Fruit fly (Drosophila melanogaster) whole organism, pupa: ENCODE results near the gene mei-P26.

Experiments used
- CG10348 ChIP-seq: fragments of 200-800 bp; sonication (Bioruptor generic); IDR thresholded peaks from 2 replicates; pipeline ENCODE4 v1.3.6; 2022; ENCODE audit warnings: missing biosample characterization, missing genetic modification characterization
- CG34367 ChIP-seq: fragments of 200-800 bp; sonication (Bioruptor generic); optimal IDR thresholded peaks from 2 replicates; lab custom pipeline; 2018; ENCODE audit warnings: missing biosample characterization, mild to moderate bottlenecking, missing genetic modification characterization
- EcR ChIP-seq: fragments of 200-800 bp; sonication (Bioruptor generic); optimal IDR thresholded peaks from 3 replicates; lab custom pipeline; 2019; ENCODE audit warnings: missing biosample characterization, missing genetic modification characterization, mild to moderate bottlenecking, moderate library complexity, missing genetic modification reagents
- Pif1A ChIP-seq: fragments of 200-800 bp; sonication (Bioruptor generic); optimal IDR thresholded peaks from 3 replicates; lab custom pipeline; 2016; ENCODE audit warnings: missing biosample characterization, missing genetic modification characterization
- rn ChIP-seq: fragments of 200-800 bp; sonication (Bioruptor generic); IDR thresholded peaks from 2 replicates; pipeline ENCODE4 v1.3.6; 2022; ENCODE audit warnings: missing biosample characterization, missing genetic modification characterization

DNA sequence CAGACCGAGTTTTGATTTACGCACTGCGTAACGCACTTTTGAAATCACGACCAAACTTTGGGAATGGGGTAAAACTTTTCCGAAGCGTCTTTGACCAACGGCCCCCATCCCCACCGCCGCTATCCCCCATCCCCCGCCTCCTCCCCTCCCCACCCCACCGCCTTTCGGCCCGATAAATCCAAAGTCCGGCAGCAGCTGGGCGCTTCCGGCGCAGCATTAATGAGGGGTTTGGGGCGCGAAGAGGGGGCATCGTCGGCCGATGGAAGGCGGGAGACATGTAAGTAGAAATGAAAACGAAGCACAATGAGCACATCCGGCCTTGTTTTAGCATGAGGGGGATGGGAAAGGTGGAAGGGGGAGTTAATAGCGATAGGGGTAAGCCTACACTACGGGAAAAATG is 23.9 kb upstream of the mei-P26 start:
- TF ChIP-seq EcR (no peak), CG10348 (GFP tag; lab: Robert Waterston, UW) (no peak), Pif1A (GFP tag; lab: Kevin White, UChicago) (no peak), rn (GFP tag; lab: Robert Waterston, UW) (no peak), CG34367 (tag; lab: Kevin White, UChicago) (no peak)
